Fruit fly (Drosophila melanogaster) whole organism: Measurements from ENCODE around the gene CG7829.

Experiments used
- CG8478 ChIP-seq: fragments of >200 bp; optimal IDR thresholded peaks from 2 replicates; lab custom pipeline; 2018; ENCODE audit warnings: inconsistent platforms
- Dll ChIP-seq: fragments of >200 bp; optimal IDR thresholded peaks from 2 replicates; lab custom pipeline; 2017
- EcR ChIP-seq, 2 experiments: fragments of >200 bp; optimal IDR thresholded peaks; 2 replicates each; lab custom pipeline; 2017; ENCODE audit warnings: missing biosample characterization in 2 of 2, missing genetic modification characterization in 2 of 2, missing genetic modification reagents in 2 of 2
- pan ChIP-seq: fragments of >200 bp; optimal IDR thresholded peaks from 2 replicates; lab custom pipeline; 2017
- usp ChIP-seq: fragments of >200 bp; optimal IDR thresholded peaks from 2 replicates; lab custom pipeline; 2017; ENCODE audit warnings: missing biosample characterization, missing genetic modification characterization, mixed read lengths

dm6 chr3R:29802753-29803313 is 14.7 kb downstream of the CG7829 start, which contains the start of the genes Etfb and CG7789:
- TF ChIP-seq EcR (GFP tag; optimal IDR thresholded peaks at IDR 0.05; lab: Kevin White, UChicago) (no peak), usp (GFP tag; lab: Kevin White, UChicago) (no peak), CG8478 (no peak), pan (lab: Kevin White, UChicago) (no peak), Dll (lab: Kevin White, UChicago) (no peak)
